Fruit fly (Drosophila melanogaster): Measurements from ENCODE around the gene CG11714.

Gene CG11714

DNA sequence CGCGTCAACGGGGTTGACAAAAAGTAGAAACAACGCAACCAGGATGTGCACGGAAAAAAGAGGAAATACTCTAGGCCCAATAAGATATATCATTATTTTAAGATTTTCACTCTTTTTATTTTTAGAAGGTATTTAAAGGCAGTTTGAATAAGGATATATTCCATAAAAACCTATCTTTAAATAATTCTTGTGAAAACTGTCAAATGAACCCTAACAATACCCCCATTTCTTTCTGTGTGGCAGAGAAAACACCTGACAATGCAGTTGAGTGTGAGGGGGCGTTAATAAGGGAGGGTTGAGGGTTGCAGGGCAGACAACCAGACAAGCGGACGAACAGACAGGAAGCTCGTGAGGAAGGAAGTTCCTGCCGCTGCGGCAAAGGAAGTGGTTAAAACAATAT is 29.4 kb upstream of the CG11714 start (continued):
- TF ChIP-seq CG17186 (GFP tag; optimal IDR thresholded peaks at IDR 0.05) (no peak), CG15073 (GFP tag; optimal IDR thresholded peaks at IDR 0.05) (no peak), crp (GFP tag; optimal IDR thresholded peaks at IDR 0.05) (no peak), row (GFP tag; IDR thresholded peaks at IDR 0.05) (peak; percentile 53), CG7556 (GFP tag; optimal IDR thresholded peaks at IDR 0.05) (peak; percentile 36), shn (GFP tag; optimal IDR thresholded peaks at IDR 0.05) (no peak), CG15601 (tag; optimal IDR thresholded peaks at IDR 0.05) (peak; percentile 40), Dek (tag; optimal IDR thresholded peaks at IDR 0.05) (peak; percentile 5), CG8359 (GFP tag; optimal IDR thresholded peaks at IDR 0.05; ENCODE audit: borderline replicate concordance) (no peak), Atf3 (GFP tag; optimal IDR thresholded peaks at IDR 0.05) (no peak), CG16779 (GFP tag; IDR thresholded peaks at IDR 0.05) (no peak), cas (GFP tag; IDR thresholded peaks at IDR 0.05) (no peak), CG18476 (GFP tag; optimal IDR thresholded peaks at IDR 0.05) (no peak), CG6854 (GFP tag; optimal IDR thresholded peaks at IDR 0.05) (no peak), TFAM (GFP tag; optimal IDR thresholded peaks at IDR 0.05) (no peak), nmo (GFP tag; optimal IDR thresholded peaks at IDR 0.05) (peak; percentile 40), maf-S (GFP tag; optimal IDR thresholded peaks at IDR 0.05) (no peak), Rfx (GFP tag; IDR thresholded peaks at IDR 0.05) (no peak), Taf1 (GFP tag; IDR thresholded peaks at IDR 0.05) (no peak), CG15514 (GFP tag; optimal IDR thresholded peaks at IDR 0.05) (no peak), insv (GFP tag; optimal IDR thresholded peaks at IDR 0.05) (no peak), Myb (GFP tag; optimal IDR thresholded peaks at IDR 0.05) (no peak), CG33557 (GFP tag; optimal IDR thresholded peaks at IDR 0.05) (peak; percentile 46), yki (optimal IDR thresholded peaks at IDR 0.05) (no peak), tup (GFP tag; optimal IDR thresholded peaks at IDR 0.05) (no peak), ssp (GFP tag; IDR thresholded peaks at IDR 0.05) (peak; percentile 38), Usf (GFP tag; optimal IDR thresholded peaks at IDR 0.05) (no peak), disco-r (GFP tag; optimal IDR thresholded peaks at IDR 0.05) (no peak), ATbp (GFP tag; optimal IDR thresholded peaks at IDR 0.05) (peak; percentile 41), trh (GFP tag; optimal IDR thresholded peaks at IDR 0.05) (no peak), dan (GFP tag; IDR thresholded peaks at IDR 0.05) (no peak), Sox100B (GFP tag; optimal IDR thresholded peaks at IDR 0.05) (peak; percentile 9), cato (GFP tag; optimal IDR thresholded peaks at IDR 0.05; ENCODE audit: borderline replicate concordance) (peak; percentile 30), Jarid2 (GFP tag; optimal IDR thresholded peaks at IDR 0.05) (no peak), dpn (GFP tag; optimal IDR thresholded peaks at IDR 0.05) (peak; percentile 19 to 37), sisA (GFP tag; IDR thresholded peaks at IDR 0.05) (peak; percentile 45), dmrt99B (tag; optimal IDR thresholded peaks at IDR 0.05) (peak; percentile 60), PHDP (tag; optimal IDR thresholded peaks at IDR 0.05) (peak; percentile 36), ab (GFP tag; optimal IDR thresholded peaks at IDR 0.05) (no peak), CG34224 (GFP tag; IDR thresholded peaks at IDR 0.05; ENCODE audit: partially characterized antibody) (no peak), CG12659 (GFP tag; optimal IDR thresholded peaks at IDR 0.05) (peak; percentile 4), CG8388 (GFP tag; optimal IDR thresholded peaks at IDR 0.05) (peak; percentile 55), hb (GFP tag; IDR thresholded peaks at IDR 0.05; ENCODE audit: partially characterized antibody) (no peak), CG18599 (GFP tag; optimal IDR thresholded peaks at IDR 0.05) (peak; percentile 40), CG11504 (tag; optimal IDR thresholded peaks at IDR 0.05) (peak; percentile 48), CG5245 (GFP tag; optimal IDR thresholded peaks at IDR 0.05) (no peak), CG18262 (tag; optimal IDR thresholded peaks at IDR 0.05) (peak; percentile 72), CG10209 (GFP tag; optimal IDR thresholded peaks at IDR 0.05) (no peak), HLH54F (GFP tag; optimal IDR thresholded peaks at IDR 0.05) (no peak), Med (GFP tag) (peak; percentile 76), Neu2 (GFP tag; optimal IDR thresholded peaks at IDR 0.05; ENCODE audit: borderline replicate concordance) (no peak)
